Worm (Caenorhabditis elegans) whole organism, early embryonic: Measurements from ENCODE around the gene F16B4.5.

Source experiments
- ama-1 ChIP-seq: fragments of 150-350 bp; optimal IDR thresholded peaks from 2 replicates; lab custom pipeline; 2014
- ceh-13 ChIP-seq: fragments of 200-800 bp; sonication (Bioruptor generic); optimal IDR thresholded peaks from 2 replicates; lab custom pipeline; 2018; ENCODE audit warnings: mild to moderate bottlenecking, missing genetic modification characterization, missing compliant biosample characterization
- ets-7 ChIP-seq: sonication (generic microtip); optimal IDR thresholded peaks from 2 replicates; lab custom pipeline; 2016; ENCODE audit warnings: missing genotype, missing genetic modification characterization, missing compliant biosample characterization
- flt-1 ChIP-seq: fragments of 200-800 bp; sonication (Bioruptor generic); IDR thresholded peaks from 2 replicates; pipeline ENCODE4 v1.3.6; 2022; ENCODE audit warnings: missing genetic modification characterization, missing compliant biosample characterization
- pes-1 ChIP-seq: fragments of 200-800 bp; sonication (Bioruptor generic); IDR thresholded peaks from 2 replicates; pipeline ENCODE4 v1.3.6; 2022; ENCODE audit warnings: missing genetic modification reagents, missing genetic modification characterization, missing compliant biosample characterization
- sea-1 ChIP-seq: fragments of 200-800 bp; sonication (Bioruptor generic); conservative IDR thresholded peaks from 2 replicates; pipeline ENCODE4 v1.3.6; 2022; ENCODE audit warnings: missing genetic modification characterization, missing compliant biosample characterization
- tbx-11 ChIP-seq: fragments of 200-800 bp; sonication (Bioruptor generic); IDR thresholded peaks from 2 replicates; pipeline ENCODE4 v1.3.6; 2022; ENCODE audit warnings: missing genetic modification characterization, missing compliant biosample characterization
- tra-4 ChIP-seq: sonication (generic microtip); optimal IDR thresholded peaks from 2 replicates; lab custom pipeline; 2017; ENCODE audit warnings: missing genetic modification characterization, missing compliant biosample characterization

ce11 chrV:1550697-1551096 is 37.5 kb upstream of the F16B4.5 start:
- TF ChIP-seq ama-1, result no peak
- no peak for TF ChIP-seq flt-1 (GFP tag; lab: Robert Waterston, UW)
- TF ChIP-seq tra-4 (tag; lab: Kevin White, UChicago), result no peak
- no peak for TF ChIP-seq ets-7 (tag; lab: Kevin White, UChicago)
- no peak for TF ChIP-seq tbx-11 (GFP tag; lab: Robert Waterston, UW)
- no peak for TF ChIP-seq ceh-13 (GFP tag; lab: Kevin White, UChicago)
- no peak for TF ChIP-seq pes-1 (GFP tag; lab: Robert Waterston, UW)
- no peak for TF ChIP-seq sea-1 (GFP tag; lab: Robert Waterston, UW)
